Fruit fly (Drosophila melanogaster): ENCODE measurements around the gene sev.

DNA sequence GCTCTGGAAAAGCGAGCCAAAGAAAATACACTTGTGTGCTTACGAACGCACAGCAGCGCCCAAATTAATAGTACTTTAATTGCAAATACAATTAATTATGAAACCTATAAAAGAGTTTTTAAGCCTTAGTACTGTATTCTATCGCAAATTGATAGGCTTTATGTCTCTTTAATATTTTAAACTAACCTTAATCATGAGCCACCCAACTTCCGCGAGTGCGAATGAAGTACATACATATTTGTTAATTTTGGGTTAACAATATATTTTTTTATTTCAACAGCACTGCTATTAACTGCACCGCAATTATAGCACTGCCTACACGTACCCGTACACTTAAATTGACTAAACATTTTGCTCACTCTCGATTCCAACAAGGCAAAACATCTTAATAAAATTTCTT is 4.9 kb downstream of the sev start:
- no peak for TF ChIP-seq CG3726 (GFP tag; IDR thresholded peaks at IDR 0.05)
- TF ChIP-seq CG42726 (GFP tag; IDR thresholded peaks at IDR 0.05; ENCODE audit: partially characterized antibody): no peak
- TF ChIP-seq CG10462 (GFP tag; optimal IDR thresholded peaks at IDR 0.05): no peak
- TF ChIP-seq lov (optimal IDR thresholded peaks at IDR 0.05): no peak
- no peak for TF ChIP-seq lov (GFP tag; IDR thresholded peaks at IDR 0.05)
- TF ChIP-seq H15 (GFP tag; IDR thresholded peaks at IDR 0.05): 0 out of 3 replicates have a peak, but pooled peaks have one; percentile 22
- no peak for TF ChIP-seq CG6175 (GFP tag; IDR thresholded peaks at IDR 0.05)
- TF ChIP-seq gce (GFP tag; IDR thresholded peaks at IDR 0.05): 0 out of 3 replicates have a peak, but pooled peaks have one; percentile 24
- no peak for TF ChIP-seq pros (GFP tag; optimal IDR thresholded peaks at IDR 0.05)
- no peak for TF ChIP-seq Six4 (GFP tag; optimal IDR thresholded peaks at IDR 0.05)
